2 fruit fly cellular contexts compared by ENCODE assay signal in the genomic region with DNA sequence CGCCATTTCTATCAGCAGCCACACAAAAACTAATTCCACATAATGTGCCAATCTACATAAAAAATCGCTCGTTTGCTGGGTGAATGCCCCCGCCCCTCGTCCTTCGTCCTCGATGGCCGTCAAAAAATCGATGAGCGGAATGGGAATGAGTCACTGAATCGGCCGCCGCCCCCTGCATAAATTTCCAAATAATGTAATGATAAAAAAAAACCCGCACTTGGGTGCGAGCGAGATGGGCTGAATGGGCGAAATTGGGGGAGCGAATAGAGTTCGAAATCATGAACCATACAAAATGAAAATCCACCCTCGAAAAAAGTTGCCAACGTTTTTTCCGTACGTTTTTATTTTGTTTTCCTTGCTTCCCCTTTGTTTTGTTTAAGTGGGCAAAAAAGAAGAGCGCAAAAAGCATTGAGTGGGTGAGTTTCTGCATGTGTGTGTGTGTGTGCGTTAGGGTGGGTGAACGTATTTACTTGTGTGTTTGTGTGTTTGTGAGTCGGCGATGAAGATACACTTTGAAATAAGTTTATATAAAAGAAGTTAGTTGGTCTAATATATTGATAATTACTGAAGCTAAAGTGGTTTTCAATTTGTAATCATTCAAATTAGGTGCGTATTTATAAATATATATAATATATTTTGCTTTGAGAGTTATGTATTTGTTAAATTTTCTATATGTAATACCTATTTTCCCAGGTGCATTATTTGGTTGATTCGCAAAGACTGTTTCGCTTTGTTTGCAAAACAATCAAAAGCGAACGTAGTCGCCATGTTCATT.
TF ChIP-seq lines count a peak whose summit lies in the region.

No protein-coding gene starts in this region.

TF ChIP-seq in whole organism, embryonic, 481 proteins besides CTCF, POLR2A, EP300 and RAD21 (continued from another document and continues in another):
- no peak for TF ChIP-seq schlank (tag; optimal IDR thresholded peaks at IDR 0.05; lab: Kevin White, UChicago)
- TF ChIP-seq wdn (GFP tag; IDR thresholded peaks at IDR 0.05; lab: Robert Waterston, UW): no peak
- TF ChIP-seq CG7928 (GFP tag; optimal IDR thresholded peaks at IDR 0.05; lab: Kevin White, UChicago): no peak
- no peak for TF ChIP-seq hth (optimal IDR thresholded peaks at IDR 0.05; lab: Kevin White, UChicago)
- TF ChIP-seq tna (GFP tag; IDR thresholded peaks at IDR 0.05; lab: Robert Waterston, UW; ENCODE audit: partially characterized antibody): no peak
- TF ChIP-seq Mrtf (GFP tag; IDR thresholded peaks at IDR 0.05; lab: Robert Waterston, UW): 0 out of 3 replicates have a peak, but pooled peaks have one; percentile 16
- no peak for TF ChIP-seq CG31224 (GFP tag; IDR thresholded peaks at IDR 0.05; lab: Robert Waterston, UW)
- TF ChIP-seq H15 (GFP tag; IDR thresholded peaks at IDR 0.05; lab: Robert Waterston, UW): no peak
- TF ChIP-seq CG6813 (GFP tag; optimal IDR thresholded peaks at IDR 0.05; lab: Kevin White, UChicago): no peak
- TF ChIP-seq CG2120 (GFP tag; optimal IDR thresholded peaks at IDR 0.05; lab: Kevin White, UChicago): no peak
- no peak for TF ChIP-seq repo (GFP tag; optimal IDR thresholded peaks at IDR 0.05; lab: Kevin White, UChicago)
- peak; percentile 77; the same call in 2 of the 3 replicates for TF ChIP-seq z (GFP tag; IDR thresholded peaks at IDR 0.05; lab: Robert Waterston, UW)
- TF ChIP-seq Ptx1 (GFP tag; IDR thresholded peaks at IDR 0.05; lab: Robert Waterston, UW): no peak
- no peak for TF ChIP-seq ab (GFP tag; optimal IDR thresholded peaks at IDR 0.05; lab: Kevin White, UChicago)
- TF ChIP-seq ci (GFP tag; IDR thresholded peaks at IDR 0.05; lab: Robert Waterston, UW): no peak
- 0 out of 2 replicates have a peak, but pooled peaks have one; percentile 24 for TF ChIP-seq crol (GFP tag; IDR thresholded peaks at IDR 0.05; lab: Robert Waterston, UW)
- no peak for TF ChIP-seq eyg (GFP tag; optimal IDR thresholded peaks at IDR 0.05; lab: Kevin White, UChicago)
- TF ChIP-seq insv (GFP tag; optimal IDR thresholded peaks at IDR 0.05; lab: Kevin White, UChicago): no peak
- no peak for TF ChIP-seq dan (GFP tag; IDR thresholded peaks at IDR 0.05; lab: Robert Waterston, UW)
- TF ChIP-seq MBD-R2 (GFP tag; IDR thresholded peaks at IDR 0.05; lab: Robert Waterston, UW): no peak
- no peak for TF ChIP-seq CG6689 (GFP tag; IDR thresholded peaks at IDR 0.05; lab: Robert Waterston, UW)
- peak; percentile 91 for TF ChIP-seq Nf-YB (GFP tag; optimal IDR thresholded peaks at IDR 0.05; lab: Kevin White, UChicago)
- no peak for TF ChIP-seq fd64A (GFP tag; optimal IDR thresholded peaks at IDR 0.05; lab: Kevin White, UChicago)
- no peak for TF ChIP-seq sima (GFP tag; optimal IDR thresholded peaks at IDR 0.05; lab: Kevin White, UChicago)
- TF ChIP-seq Drgx (GFP tag; IDR thresholded peaks at IDR 0.05; lab: Robert Waterston, UW): no peak
- TF ChIP-seq disco-r (GFP tag; optimal IDR thresholded peaks at IDR 0.05; lab: Kevin White, UChicago): no peak
- TF ChIP-seq CG7839 (tag; optimal IDR thresholded peaks at IDR 0.05; lab: Kevin White, UChicago): peak; percentile 22
- TF ChIP-seq btn (GFP tag; optimal IDR thresholded peaks at IDR 0.05; lab: Kevin White, UChicago): no peak
- no peak for TF ChIP-seq CG4854 (GFP tag; optimal IDR thresholded peaks at IDR 0.05; lab: Kevin White, UChicago)
- TF ChIP-seq nerfin-2 (GFP tag; IDR thresholded peaks at IDR 0.05; lab: Robert Waterston, UW; ENCODE audit: partially characterized antibody): no peak
- TF ChIP-seq CG2199 (GFP tag; IDR thresholded peaks at IDR 0.05; lab: Robert Waterston, UW): no peak
- TF ChIP-seq seq (GFP tag; IDR thresholded peaks at IDR 0.05; lab: Robert Waterston, UW): peak; percentile 91
- TF ChIP-seq gem (tag; optimal IDR thresholded peaks at IDR 0.05; lab: Kevin White, UChicago): peak; percentile 41
- no peak for TF ChIP-seq CoRest (tag; optimal IDR thresholded peaks at IDR 0.05; lab: Kevin White, UChicago)
- TF ChIP-seq Hr3 (GFP tag; optimal IDR thresholded peaks at IDR 0.05; lab: Kevin White, UChicago): no peak
- TF ChIP-seq bsh (GFP tag; optimal IDR thresholded peaks at IDR 0.05; lab: Kevin White, UChicago): peak in 1 of 2 experiments; percentile 21
- no peak for TF ChIP-seq BtbVII (GFP tag; optimal IDR thresholded peaks at IDR 0.05; lab: Kevin White, UChicago)
- TF ChIP-seq CG3065 (GFP tag; optimal IDR thresholded peaks at IDR 0.05; lab: Kevin White, UChicago): no peak
- no peak for TF ChIP-seq Ssrp (tag; optimal IDR thresholded peaks at IDR 0.05; lab: Kevin White, UChicago)
- no peak for TF ChIP-seq CHES-1-like (GFP tag; optimal IDR thresholded peaks at IDR 0.05; lab: Kevin White, UChicago)
- no peak for TF ChIP-seq CG13287 (GFP tag; IDR thresholded peaks at IDR 0.05; lab: Robert Waterston, UW; ENCODE audit: partially characterized antibody)
- no peak for TF ChIP-seq CG9727 (GFP tag; optimal IDR thresholded peaks at IDR 0.05; lab: Kevin White, UChicago)
- TF ChIP-seq CG10654 (GFP tag; optimal IDR thresholded peaks at IDR 0.05; lab: Kevin White, UChicago): no peak
- no peak for TF ChIP-seq ftz-f1 (GFP tag; optimal IDR thresholded peaks at IDR 0.05; lab: Kevin White, UChicago)
- no peak for TF ChIP-seq mirr (GFP tag; optimal IDR thresholded peaks at IDR 0.05; lab: Kevin White, UChicago)
- peak; percentile 17 for TF ChIP-seq CG18599 (GFP tag; optimal IDR thresholded peaks at IDR 0.05; lab: Kevin White, UChicago)
- no peak for TF ChIP-seq Dek (tag; optimal IDR thresholded peaks at IDR 0.05; lab: Kevin White, UChicago)
- peak; percentile 32 for TF ChIP-seq CG1832 (GFP tag; optimal IDR thresholded peaks at IDR 0.05; lab: Kevin White, UChicago)
- no peak for TF ChIP-seq CG12219 (GFP tag; optimal IDR thresholded peaks at IDR 0.05; lab: Kevin White, UChicago)
- TF ChIP-seq Gsc (GFP tag; IDR thresholded peaks at IDR 0.05; lab: Robert Waterston, UW): no peak
- TF ChIP-seq pb (GFP tag; optimal IDR thresholded peaks at IDR 0.05; lab: Kevin White, UChicago): no peak
- no peak for TF ChIP-seq Oli (tag; optimal IDR thresholded peaks at IDR 0.05; lab: Kevin White, UChicago)
- TF ChIP-seq CG34376 (GFP tag; optimal IDR thresholded peaks at IDR 0.05; lab: Kevin White, UChicago): no peak
- TF ChIP-seq CG7372 (GFP tag; IDR thresholded peaks at IDR 0.05; lab: Robert Waterston, UW): no peak
- TF ChIP-seq Nf-YC (tag; optimal IDR thresholded peaks at IDR 0.05; lab: Kevin White, UChicago): peak; percentile 91
- TF ChIP-seq CG31365 (tag; optimal IDR thresholded peaks at IDR 0.05; lab: Kevin White, UChicago): no peak
- no peak for TF ChIP-seq CG34224 (GFP tag; IDR thresholded peaks at IDR 0.05; lab: Robert Waterston, UW; ENCODE audit: partially characterized antibody)
- no peak for TF ChIP-seq Sox102F (GFP tag; optimal IDR thresholded peaks at IDR 0.05; lab: Kevin White, UChicago)
- peak; percentile 1 for TF ChIP-seq CG12391 (tag; optimal IDR thresholded peaks at IDR 0.05; lab: Kevin White, UChicago)
- peak; percentile 16 for TF ChIP-seq CG2712 (tag; optimal IDR thresholded peaks at IDR 0.05; lab: Kevin White, UChicago)
- no peak for TF ChIP-seq CG10979 (tag; optimal IDR thresholded peaks at IDR 0.05; lab: Kevin White, UChicago)
- no peak for TF ChIP-seq Asciz (GFP tag; optimal IDR thresholded peaks at IDR 0.05; lab: Kevin White, UChicago)
- no peak for TF ChIP-seq hbn (GFP tag; IDR thresholded peaks at IDR 0.05; lab: Robert Waterston, UW; ENCODE audit: partially characterized antibody)

TF ChIP-seq in whole organism, prepupa, 60 proteins besides CTCF, POLR2A, EP300 and RAD21 (continued from another document):
- TF ChIP-seq Hr39 (GFP tag; optimal IDR thresholded peaks at IDR 0.05; lab: Kevin White, UChicago) (no peak), CG8119 (GFP tag; IDR thresholded peaks at IDR 0.05; lab: Robert Waterston, UW) (0 out of 3 replicates have a peak, but pooled peaks have one; percentile 20), CG31627 (GFP tag; optimal IDR thresholded peaks at IDR 0.05; lab: Kevin White, UChicago) (no peak), svp (GFP tag; lab: Kevin White, UChicago) (peak; percentile 12), Sox102F (GFP tag; optimal IDR thresholded peaks at IDR 0.05; lab: Kevin White, UChicago) (peak; percentile 7), CG3032 (tag; optimal IDR thresholded peaks at IDR 0.05; lab: Kevin White, UChicago) (peak; percentile 44), fd85E (GFP tag; optimal IDR thresholded peaks at IDR 0.05; lab: Kevin White, UChicago) (no peak), vri (GFP tag; optimal IDR thresholded peaks at IDR 0.05; lab: Kevin White, UChicago) (peak; percentile 6), CG32006 (GFP tag; optimal IDR thresholded peaks at IDR 0.05; lab: Kevin White, UChicago) (no peak), dac (GFP tag; optimal IDR thresholded peaks at IDR 0.05; lab: Kevin White, UChicago) (no peak), cyc (GFP tag; optimal IDR thresholded peaks at IDR 0.05; lab: Kevin White, UChicago) (no peak), CG10631 (GFP tag; optimal IDR thresholded peaks at IDR 0.05; lab: Kevin White, UChicago) (no peak), CG11902 (GFP tag; optimal IDR thresholded peaks at IDR 0.05; lab: Kevin White, UChicago) (no peak), Lpt (GFP tag; optimal IDR thresholded peaks at IDR 0.05; lab: Kevin White, UChicago) (no peak), CG16779 (tag; optimal IDR thresholded peaks at IDR 0.05; lab: Kevin White, UChicago) (peak; percentile 31), CG10669 (GFP tag; optimal IDR thresholded peaks at IDR 0.05; lab: Kevin White, UChicago) (peak; percentile 47), CG4318 (GFP tag; optimal IDR thresholded peaks at IDR 0.05; lab: Kevin White, UChicago) (no peak), Smox (GFP tag; optimal IDR thresholded peaks at IDR 0.05; lab: Kevin White, UChicago) (no peak), CG7368 (GFP tag; optimal IDR thresholded peaks at IDR 0.05; lab: Kevin White, UChicago) (no peak), CG11294 (GFP tag; IDR thresholded peaks at IDR 0.05; lab: Robert Waterston, UW) (0 out of 2 replicates have a peak, but pooled peaks have one; percentile 6), pdm3 (GFP tag; optimal IDR thresholded peaks at IDR 0.05; lab: Kevin White, UChicago) (no peak), CG6792 (GFP tag; optimal IDR thresholded peaks at IDR 0.05; lab: Kevin White, UChicago) (no peak), salr (GFP tag; optimal IDR thresholded peaks at IDR 0.05; lab: Kevin White, UChicago) (no peak), CG1621 (tag; optimal IDR thresholded peaks at IDR 0.05; lab: Kevin White, UChicago) (peak; percentile 32), eg (GFP tag; IDR thresholded peaks at IDR 0.05; lab: Robert Waterston, UW) (0 out of 3 replicates have a peak, but pooled peaks have one; percentile 26), CG8632 (GFP tag; optimal IDR thresholded peaks at IDR 0.05; lab: Kevin White, UChicago) (peak; percentile 6), spab (GFP tag; optimal IDR thresholded peaks at IDR 0.05; lab: Kevin White, UChicago) (peak; percentile 46), CG8319 (GFP tag; optimal IDR thresholded peaks at IDR 0.05; lab: Kevin White, UChicago) (no peak), lz (GFP tag; optimal IDR thresholded peaks at IDR 0.05; lab: Kevin White, UChicago) (no peak), Gug (GFP tag; IDR thresholded peaks at IDR 0.05; lab: Robert Waterston, UW) (no peak), Met (GFP tag; optimal IDR thresholded peaks at IDR 0.05; lab: Kevin White, UChicago) (no peak), CG3919 (GFP tag; optimal IDR thresholded peaks at IDR 0.05; lab: Kevin White, UChicago) (peak; percentile 17), Eip93F (GFP tag; optimal IDR thresholded peaks at IDR 0.05; lab: Kevin White, UChicago) (no peak), Ets21C (GFP tag; optimal IDR thresholded peaks at IDR 0.05; lab: Kevin White, UChicago) (no peak), achi (GFP tag; optimal IDR thresholded peaks at IDR 0.05; lab: Kevin White, UChicago) (no peak), CG11762 (GFP tag; optimal IDR thresholded peaks at IDR 0.05; lab: Kevin White, UChicago; ENCODE audit: insufficient read depth) (no peak), Eip75B (GFP tag; optimal IDR thresholded peaks at IDR 0.05; lab: Kevin White, UChicago) (no peak), acj6 (GFP tag; optimal IDR thresholded peaks at IDR 0.05; lab: Kevin White, UChicago) (no peak)
